Worm (Caenorhabditis elegans): ENCODE results near the gene mel-32.

The mel-32 gene

ce11 chrIII:6442305-6443125 lies at the start of gene mel-32:
Gene mel-32 (minus strand): TSS chrIII:6443000.
- TF ChIP-seq sma-9 (GFP tag; optimal IDR thresholded peaks at IDR 0.05) = peak; percentile 22
- no peak for TF ChIP-seq sma-9 (tag; optimal IDR thresholded peaks at IDR 0.05)
- no peak for TF ChIP-seq gmeb-1 (tag; optimal IDR thresholded peaks at IDR 0.05)
- peak; percentile 16 for TF ChIP-seq crh-2 (tag; optimal IDR thresholded peaks at IDR 0.05)
- TF ChIP-seq ama-1 (optimal IDR thresholded peaks at IDR 0.05) = peak; percentile 31
- peak; percentile 2 for TF ChIP-seq sma-3 (GFP tag; optimal IDR thresholded peaks at IDR 0.05)
- no peak for TF ChIP-seq lin-11 (tag; optimal IDR thresholded peaks at IDR 0.05)
- TF ChIP-seq dmd-4 (tag; optimal IDR thresholded peaks at IDR 0.05) = no peak
- TF ChIP-seq lsy-2 (tag; optimal IDR thresholded peaks at IDR 0.05) = peak in 1 of 2 experiments; percentile 49
- peak; percentile 21 for TF ChIP-seq blmp-1 (tag; optimal IDR thresholded peaks at IDR 0.05; ENCODE audit: insufficient read depth)
- TF ChIP-seq fos-1 (tag; optimal IDR thresholded peaks at IDR 0.05) = peak; percentile 22

- TF ChIP-seq F13H6.1 (tag; optimal IDR thresholded peaks at IDR 0.05) (no peak), fos-1 (tag; optimal IDR thresholded peaks at IDR 0.05) (no peak), unc-39 (tag; optimal IDR thresholded peaks at IDR 0.05) (no peak), ceh-16 (tag; optimal IDR thresholded peaks at IDR 0.05) (no peak), nhr-21 (tag; optimal IDR thresholded peaks at IDR 0.05) (no peak), mab-5 (tag; optimal IDR thresholded peaks at IDR 0.05) (no peak), ceh-82 (tag; optimal IDR thresholded peaks at IDR 0.05) (no peak), nhr-77 (tag; optimal IDR thresholded peaks at IDR 0.05) (no peak), C34F6.9 (tag; optimal IDR thresholded peaks at IDR 0.05) (no peak), zag-1 (tag; optimal IDR thresholded peaks at IDR 0.05) (no peak)
Observed at ce11 chrIII:6490989-6491388, 48.2 kb upstream of the mel-32 start.

- no peak for TF ChIP-seq ama-1 (optimal IDR thresholded peaks at IDR 0.05)
- TF ChIP-seq unc-39 (tag; optimal IDR thresholded peaks at IDR 0.05) = no peak
- TF ChIP-seq crh-2 (tag; optimal IDR thresholded peaks at IDR 0.05) = no peak
- TF ChIP-seq lsy-2 (tag; optimal IDR thresholded peaks at IDR 0.05) = no peak
- no peak for TF ChIP-seq unc-55 (GFP tag; optimal IDR thresholded peaks at IDR 0.05)
- no peak for TF ChIP-seq mab-5 (tag; optimal IDR thresholded peaks at IDR 0.05)
- TF ChIP-seq ZK546.5 (tag; optimal IDR thresholded peaks at IDR 0.05) = no peak
- TF ChIP-seq peb-1 (tag; optimal IDR thresholded peaks at IDR 0.05) = no peak
- TF ChIP-seq lin-11 (tag; optimal IDR thresholded peaks at IDR 0.05) = no peak
- no peak for TF ChIP-seq nhr-11 (tag; optimal IDR thresholded peaks at IDR 0.05)
- no peak for TF ChIP-seq alr-1 (tag; optimal IDR thresholded peaks at IDR 0.05)
- TF ChIP-seq sma-9 (GFP tag; optimal IDR thresholded peaks at IDR 0.05) = no peak
- no peak for TF ChIP-seq sma-9 (tag; optimal IDR thresholded peaks at IDR 0.05)
- no peak for TF ChIP-seq F13H6.1 (tag; optimal IDR thresholded peaks at IDR 0.05)
- TF ChIP-seq lin-13 (GFP tag; optimal IDR thresholded peaks at IDR 0.05) = no peak
- TF ChIP-seq ztf-4 (tag; optimal IDR thresholded peaks at IDR 0.05) = no peak
- no peak for TF ChIP-seq skn-1 (tag; optimal IDR thresholded peaks at IDR 0.05)
- TF ChIP-seq lin-39 (tag; optimal IDR thresholded peaks at IDR 0.05) = no peak
- TF ChIP-seq ceh-82 (tag; optimal IDR thresholded peaks at IDR 0.05) = no peak
- TF ChIP-seq nhr-129 (tag; optimal IDR thresholded peaks at IDR 0.05) = no peak
- no peak for TF ChIP-seq nhr-23 (tag; optimal IDR thresholded peaks at IDR 0.05)
Observed at ce11 chrIII:6489493-6489892, 46.7 kb upstream of the mel-32 start, which contains the start of gene rpt-3. Gene rpt-3 (plus strand): TSS chrIII:6489793.

- TF ChIP-seq snpc-4 (tag; optimal IDR thresholded peaks at IDR 0.05) (peak; percentile 11), nhr-23 (tag; optimal IDR thresholded peaks at IDR 0.05) (no peak), nhr-12 (tag; optimal IDR thresholded peaks at IDR 0.05) (no peak), lsy-2 (tag; optimal IDR thresholded peaks at IDR 0.05) (peak; percentile 71 to 75), nhr-11 (tag; optimal IDR thresholded peaks at IDR 0.05) (no peak), sma-9 (GFP tag; optimal IDR thresholded peaks at IDR 0.05) (peak; percentile 44), sma-9 (tag; optimal IDR thresholded peaks at IDR 0.05) (no peak), nhr-25 (tag; optimal IDR thresholded peaks at IDR 0.05) (no peak), lin-11 (tag; optimal IDR thresholded peaks at IDR 0.05) (no peak), blmp-1 (tag; optimal IDR thresholded peaks at IDR 0.05; ENCODE audit: insufficient read depth) (no peak), sem-4 (tag; optimal IDR thresholded peaks at IDR 0.05) (no peak), ztf-1 (GFP tag; conservative IDR thresholded peaks at IDR 0.05) (no peak), C34F6.9 (tag; optimal IDR thresholded peaks at IDR 0.05) (peak; percentile 71), nhr-237 (tag; optimal IDR thresholded peaks at IDR 0.05) (no peak), nhr-21 (tag; optimal IDR thresholded peaks at IDR 0.05) (no peak), ztf-4 (tag; optimal IDR thresholded peaks at IDR 0.05) (no peak), ZK546.5 (tag; optimal IDR thresholded peaks at IDR 0.05) (no peak), unc-62 (GFP tag; optimal IDR thresholded peaks at IDR 0.05) (no peak), fos-1 (tag; optimal IDR thresholded peaks at IDR 0.05) (no peak), R02D3.7 (tag; optimal IDR thresholded peaks at IDR 0.05) (no peak), nhr-129 (tag; optimal IDR thresholded peaks at IDR 0.05) (no peak), peb-1 (tag; optimal IDR thresholded peaks at IDR 0.05) (no peak), mbf-1 (tag; optimal IDR thresholded peaks at IDR 0.05) (no peak), unc-39 (tag; optimal IDR thresholded peaks at IDR 0.05) (no peak), Y55F3AM.14 (GFP tag; optimal IDR thresholded peaks at IDR 0.05) (no peak), elt-1 (tag; optimal IDR thresholded peaks at IDR 0.05) (no peak), egl-27 (tag; optimal IDR thresholded peaks at IDR 0.05) (no peak), skn-1 (tag; optimal IDR thresholded peaks at IDR 0.05) (peak; percentile 98), dmd-4 (tag; optimal IDR thresholded peaks at IDR 0.05) (no peak), F13H6.1 (tag; optimal IDR thresholded peaks at IDR 0.05) (no peak), nhr-77 (tag; optimal IDR thresholded peaks at IDR 0.05) (no peak), sma-3 (GFP tag; optimal IDR thresholded peaks at IDR 0.05) (no peak), ama-1 (optimal IDR thresholded peaks at IDR 0.05) (no peak)
Observed at ce11 chrIII:6488916-6489315, 46.1 kb upstream of the mel-32 start.

Data from whole organism, L2 larva.